Fruit fly (Drosophila melanogaster) whole organism, embryonic: ENCODE data around the gene CG3909.

ENCODE experiments used
- Atf-2 ChIP-seq: fragments of 200-800 bp; sonication (Bioruptor generic); optimal IDR thresholded peaks from 2 replicates; lab custom pipeline; 2016; ENCODE audit warnings: missing biosample characterization, missing genetic modification characterization
- Bgb ChIP-seq: fragments of 200-800 bp; sonication (Bioruptor generic); IDR thresholded peaks from 2 replicates; pipeline ENCODE4 v1.3.6; 2022; ENCODE audit warnings: missing biosample characterization, missing genetic modification characterization; ENCODE audit not compliant: partially characterized antibody
- BtbVII ChIP-seq: fragments of 200-800 bp; sonication (Bioruptor generic); optimal IDR thresholded peaks from 3 replicates; lab custom pipeline; 2017; ENCODE audit warnings: missing biosample characterization, mild to moderate bottlenecking, missing genetic modification characterization
- CG10147 ChIP-seq: fragments of 200-800 bp; sonication (Bioruptor generic); optimal IDR thresholded peaks from 2 replicates; lab custom pipeline; 2019; ENCODE audit warnings: missing biosample characterization, mild to moderate bottlenecking, missing genetic modification characterization, moderate library complexity
- CG10274 ChIP-seq: fragments of 200-800 bp; sonication (Bioruptor generic); optimal IDR thresholded peaks from 3 replicates; lab custom pipeline; 2017; ENCODE audit warnings: missing biosample characterization, mild to moderate bottlenecking, missing genetic modification characterization
- CG15601 ChIP-seq: fragments of 200-800 bp; sonication (Bioruptor generic); optimal IDR thresholded peaks from 3 replicates; lab custom pipeline; 2019; ENCODE audit warnings: missing biosample characterization, mild to moderate bottlenecking, missing genetic modification characterization, moderate library complexity
- CG16779 ChIP-seq: fragments of 200-800 bp; sonication (Bioruptor generic); IDR thresholded peaks from 2 replicates; pipeline ENCODE4 v1.3.6; 2022; ENCODE audit warnings: missing biosample characterization, missing genetic modification characterization
- CG17385 ChIP-seq: fragments of 200-800 bp; sonication (Bioruptor generic); optimal IDR thresholded peaks from 3 replicates; lab custom pipeline; 2018; ENCODE audit warnings: missing biosample characterization, mild to moderate bottlenecking, missing genetic modification characterization
- CG17829 ChIP-seq: fragments of 200-800 bp; optimal IDR thresholded peaks from 2 replicates; lab custom pipeline; 2019; ENCODE audit warnings: missing biosample characterization, mild to moderate bottlenecking, missing genetic modification characterization, moderate library complexity
- CG1792 ChIP-seq: fragments of 200-800 bp; sonication (Bioruptor generic); optimal IDR thresholded peaks from 2 replicates; lab custom pipeline; 2016; ENCODE audit warnings: missing biosample characterization, missing genetic modification characterization
- CG2120 ChIP-seq: fragments of 200-800 bp; sonication (Bioruptor generic); optimal IDR thresholded peaks from 3 replicates; lab custom pipeline; 2016; ENCODE audit warnings: missing biosample characterization, missing genetic modification characterization
- CG30403 ChIP-seq: fragments of 200-800 bp; sonication (Bioruptor generic); optimal IDR thresholded peaks from 3 replicates; lab custom pipeline; 2016; ENCODE audit warnings: missing biosample characterization, missing genetic modification characterization
- CG33213 ChIP-seq: fragments of 200-800 bp; sonication (Bioruptor generic); optimal IDR thresholded peaks from 3 replicates; lab custom pipeline; 2016; ENCODE audit warnings: missing biosample characterization, missing genetic modification characterization
- CG3847 ChIP-seq: fragments of 200-800 bp; sonication (Bioruptor generic); IDR thresholded peaks from 2 replicates; pipeline ENCODE4 v1.3.6; 2022; ENCODE audit warnings: missing biosample characterization, missing genetic modification characterization
- CG4424 ChIP-seq: fragments of 200-800 bp; sonication (Bioruptor generic); optimal IDR thresholded peaks from 3 replicates; lab custom pipeline; 2016; ENCODE audit warnings: missing biosample characterization, missing genetic modification characterization
- CG4820 ChIP-seq: fragments of 200-800 bp; sonication (Bioruptor generic); optimal IDR thresholded peaks from 3 replicates; lab custom pipeline; 2016; ENCODE audit warnings: missing biosample characterization, missing genetic modification characterization
- CG5180 ChIP-seq: fragments of 200-800 bp; sonication (Bioruptor generic); optimal IDR thresholded peaks from 3 replicates; lab custom pipeline; 2017; ENCODE audit warnings: missing biosample characterization, missing genetic modification characterization, mild to moderate bottlenecking, moderate library complexity, missing genetic modification reagents
- CG7839 ChIP-seq: fragments of 200-800 bp; sonication (Bioruptor generic); optimal IDR thresholded peaks from 3 replicates; lab custom pipeline; 2018; ENCODE audit warnings: missing biosample characterization, mild to moderate bottlenecking, missing genetic modification characterization, moderate library complexity
- CG7987 ChIP-seq: fragments of 200-800 bp; sonication (Bioruptor generic); optimal IDR thresholded peaks from 2 replicates; lab custom pipeline; 2018; ENCODE audit warnings: missing biosample characterization, mild to moderate bottlenecking, missing genetic modification characterization, moderate library complexity
- CG8290 ChIP-seq, 3 experiments: fragments of 200-800 bp; sonication (Bioruptor generic); optimal IDR thresholded peaks; 2 replicates each; lab custom pipeline; 2016 to 2019; ENCODE audit warnings: missing biosample characterization in 3 of 3, missing genetic modification characterization in 3 of 3, mild to moderate bottlenecking in 2 of 3, moderate library complexity in 1 of 3
- Drgx ChIP-seq: fragments of 200-800 bp; sonication (Bioruptor generic); IDR thresholded peaks from 2 replicates; pipeline ENCODE4 v1.3.6; 2022; ENCODE audit warnings: missing biosample characterization, missing genetic modification characterization
- Eip74EF ChIP-seq, 2 experiments: fragments of 200-800 bp in 1 of 2; fragments of >200 bp in 1 of 2; sonication (Bioruptor generic) in 1 of 2; optimal IDR thresholded peaks; 2 replicates each; lab custom pipeline; 2017 to 2019; ENCODE audit warnings: missing biosample characterization in 2 of 2, missing genetic modification characterization in 2 of 2, mild to moderate bottlenecking in 1 of 2, moderate library complexity in 1 of 2
- H15 ChIP-seq: fragments of 200-800 bp; sonication (Bioruptor generic); IDR thresholded peaks from 3 replicates; pipeline ENCODE4 v1.3.6; 2022; ENCODE audit warnings: missing biosample characterization, missing genetic modification characterization
- HLH3B ChIP-seq: fragments of 200-800 bp; sonication (Bioruptor generic); IDR thresholded peaks from 2 replicates; pipeline ENCODE4 v1.3.6; 2022; ENCODE audit warnings: missing biosample characterization, missing genetic modification characterization
- Hr51 ChIP-seq, 2 experiments: fragments of 200-800 bp; sonication (Bioruptor generic); optimal IDR thresholded peaks; 2 replicates in 1 of 2; 3 replicates in 1 of 2; lab custom pipeline; 2016 to 2018; ENCODE audit warnings: missing biosample characterization in 2 of 2, missing genetic modification characterization in 2 of 2, mild to moderate bottlenecking in 1 of 2, moderate library complexity in 1 of 2
- Hsf ChIP-seq: fragments of 200-800 bp; sonication (Bioruptor generic); optimal IDR thresholded peaks from 3 replicates; lab custom pipeline; 2016; ENCODE audit warnings: missing biosample characterization, missing genetic modification characterization
- Kr ChIP-seq: fragments of 200-800 bp; sonication (Bioruptor generic); optimal IDR thresholded peaks from 2 replicates; lab custom pipeline; 2017; ENCODE audit warnings: missing biosample characterization, mild to moderate bottlenecking, missing genetic modification characterization
- Mad ChIP-seq: fragments of 200-800 bp; sonication (Bioruptor generic); optimal IDR thresholded peaks from 2 replicates; lab custom pipeline; 2016; ENCODE audit warnings: missing biosample characterization, missing genetic modification characterization
- Ptx1 ChIP-seq: fragments of 200-800 bp; sonication (Bioruptor generic); IDR thresholded peaks from 2 replicates; pipeline ENCODE4 v1.3.6; 2022; ENCODE audit warnings: missing biosample characterization, missing genetic modification characterization
- Trl ChIP-seq, 3 experiments: fragments of >200 bp in 2 of 3; fragments of 200-800 bp in 1 of 3; sonication (Bioruptor generic) in 1 of 3; optimal IDR thresholded peaks; 2 replicates in 1 of 3; 3 replicates in 2 of 3; lab custom pipeline; 2016 to 2017; ENCODE audit warnings: missing biosample characterization in 1 of 3, missing genetic modification characterization in 1 of 3
- Xrp1 ChIP-seq: fragments of 200-800 bp; sonication (Bioruptor generic); IDR thresholded peaks from 2 replicates; pipeline ENCODE4 v1.3.6; 2022; ENCODE audit warnings: missing biosample characterization, missing genetic modification characterization
- ac ChIP-seq: fragments of 200-800 bp; sonication (Bioruptor generic); optimal IDR thresholded peaks from 3 replicates; lab custom pipeline; 2017; ENCODE audit warnings: missing biosample characterization, mild to moderate bottlenecking, missing genetic modification characterization
- bcd ChIP-seq: fragments of 200-800 bp; sonication (Bioruptor generic); optimal IDR thresholded peaks from 2 replicates; lab custom pipeline; 2017; ENCODE audit warnings: missing biosample characterization, mild to moderate bottlenecking, missing genetic modification characterization
- cad ChIP-seq: fragments of >200 bp; optimal IDR thresholded peaks from 2 replicates; lab custom pipeline; 2017; ENCODE audit warnings: missing biosample characterization, missing genetic modification characterization
- crc ChIP-seq: fragments of 200-800 bp; sonication (Bioruptor generic); optimal IDR thresholded peaks from 2 replicates; lab custom pipeline; 2016; ENCODE audit warnings: missing biosample characterization, missing genetic modification characterization
- cwo ChIP-seq: fragments of 200-800 bp; sonication (Bioruptor generic); optimal IDR thresholded peaks from 3 replicates; lab custom pipeline; 2017; ENCODE audit warnings: missing biosample characterization, missing genetic modification characterization, mild to moderate bottlenecking, moderate library complexity, missing genetic modification reagents
- dysf ChIP-seq: fragments of 200-800 bp; sonication (Bioruptor generic); IDR thresholded peaks from 3 replicates; pipeline ENCODE4 v1.3.6; 2022; ENCODE audit warnings: missing biosample characterization, missing genetic modification characterization
- jing ChIP-seq: fragments of 200-800 bp; sonication (Bioruptor generic); optimal IDR thresholded peaks from 2 replicates; lab custom pipeline; 2018; ENCODE audit warnings: missing biosample characterization, mild to moderate bottlenecking, missing genetic modification characterization
- lilli ChIP-seq: fragments of 200-800 bp; sonication (Bioruptor generic); optimal IDR thresholded peaks from 3 replicates; lab custom pipeline; 2016; ENCODE audit warnings: missing biosample characterization, missing genetic modification characterization
- onecut ChIP-seq: fragments of 200-800 bp; sonication (Bioruptor generic); IDR thresholded peaks from 2 replicates; pipeline ENCODE4 v1.3.6; 2022; ENCODE audit warnings: missing biosample characterization, missing genetic modification characterization
- pros ChIP-seq: fragments of 200-800 bp; sonication (Bioruptor generic); optimal IDR thresholded peaks from 3 replicates; lab custom pipeline; 2019; ENCODE audit warnings: missing biosample characterization, mild to moderate bottlenecking, missing genetic modification characterization, moderate library complexity
- slbo ChIP-seq: fragments of 200-800 bp; sonication (Bioruptor generic); IDR thresholded peaks from 2 replicates; pipeline ENCODE4 v1.3.6; 2022; ENCODE audit warnings: missing biosample characterization, missing genetic modification characterization
- sqz ChIP-seq: fragments of 200-800 bp; sonication (Bioruptor generic); optimal IDR thresholded peaks from 3 replicates; lab custom pipeline; 2018; ENCODE audit warnings: missing biosample characterization, mild to moderate bottlenecking, missing genetic modification characterization
- sug ChIP-seq: fragments of 200-800 bp; optimal IDR thresholded peaks from 2 replicates; lab custom pipeline; 2019; ENCODE audit warnings: missing biosample characterization, mild to moderate bottlenecking, missing genetic modification characterization, moderate library complexity
- tgo ChIP-seq: fragments of 200-800 bp; sonication (Bioruptor generic); IDR thresholded peaks from 3 replicates; pipeline ENCODE4 v1.3.6; 2022; ENCODE audit warnings: missing biosample characterization, missing genetic modification characterization
- unc-4 ChIP-seq: fragments of 200-800 bp; sonication (Bioruptor generic); IDR thresholded peaks from 2 replicates; pipeline ENCODE4 v1.3.6; 2022; ENCODE audit warnings: missing biosample characterization, missing genetic modification characterization; ENCODE audit not compliant: partially characterized antibody
- vnd ChIP-seq: fragments of 200-800 bp; sonication (Bioruptor generic); IDR thresholded peaks from 3 replicates; pipeline ENCODE4 v1.3.6; 2022; ENCODE audit warnings: missing biosample characterization, missing genetic modification characterization; ENCODE audit not compliant: partially characterized antibody
- yki ChIP-seq: fragments of >200 bp; optimal IDR thresholded peaks from 3 replicates; lab custom pipeline; 2018

CG3909 gene

dm6 chr3R:10048035-10048774 lies 5.1 kb downstream of the CG3909 start (continued):
- TF ChIP-seq Eip74EF (GFP tag; optimal IDR thresholded peaks at IDR 0.05; lab: Kevin White, UChicago) (peak in 1 of 2 experiments; percentile 39), sqz (GFP tag; lab: Kevin White, UChicago) (no peak), onecut (GFP tag; lab: Robert Waterston, UW) (peak; percentile 26; the same call in 1 of the 2 replicates), CG30403 (peak; percentile 52), unc-4 (GFP tag; lab: Robert Waterston, UW) (no peak), H15 (GFP tag; lab: Robert Waterston, UW) (no peak), CG4820 (GFP tag; lab: Kevin White, UChicago) (no peak), Mad (GFP tag; lab: Kevin White, UChicago) (no peak), Drgx (GFP tag; lab: Robert Waterston, UW) (no peak), CG7987 (no peak), pros (GFP tag; lab: Kevin White, UChicago) (peak; percentile 68), vnd (GFP tag; lab: Robert Waterston, UW) (no peak), sug (tag; lab: Kevin White, UChicago) (no peak), Atf-2 (GFP tag; lab: Kevin White, UChicago) (no peak), dysf (GFP tag; lab: Robert Waterston, UW) (0 out of 3 replicates have a peak, but pooled peaks have one; percentile 36), jing (no peak), BtbVII (GFP tag; lab: Kevin White, UChicago) (peak; percentile 19), crc (GFP tag; lab: Kevin White, UChicago) (no peak), Hr51 (GFP tag; optimal IDR thresholded peaks at IDR 0.05; lab: Kevin White, UChicago) (peak in 1 of 2 experiments; percentile 70), Bgb (GFP tag; lab: Robert Waterston, UW) (peak; percentile 35; the same call in 1 of the 2 replicates), CG17385 (peak; percentile 46), CG3847 (GFP tag; lab: Robert Waterston, UW) (0 out of 2 replicates have a peak, but pooled peaks have one; percentile 9), HLH3B (GFP tag; lab: Robert Waterston, UW) (no peak), CG17829 (peak; percentile 51), Trl (optimal IDR thresholded peaks at IDR 0.05; lab: Kevin White, UChicago) (no peak), Trl (GFP tag; optimal IDR thresholded peaks at IDR 0.05; lab: Kevin White, UChicago) (no peak), bcd (GFP tag; lab: Kevin White, UChicago) (peak; percentile 17), yki (no peak), cad (GFP tag; lab: Kevin White, UChicago) (no peak), CG10147 (peak; percentile 48), CG33213 (GFP tag; lab: Kevin White, UChicago) (no peak), lilli (GFP tag; lab: Kevin White, UChicago) (peak; percentile 23), CG10274 (peak; percentile 79), CG8290 (GFP tag; optimal IDR thresholded peaks at IDR 0.05; lab: Kevin White, UChicago) (no peak), CG8290 (tag; optimal IDR thresholded peaks at IDR 0.05; lab: Kevin White, UChicago) (no peak), ac (GFP tag; lab: Kevin White, UChicago) (no peak), tgo (GFP tag; lab: Robert Waterston, UW) (no peak), Xrp1 (peak; percentile 15; the same call in 1 of the 2 replicates), CG4424 (GFP tag; lab: Kevin White, UChicago) (peak; percentile 42), CG1792 (GFP tag; lab: Kevin White, UChicago) (no peak), slbo (GFP tag; lab: Robert Waterston, UW) (peak; percentile 39), Ptx1 (GFP tag; lab: Robert Waterston, UW) (peak; percentile 37; the same call in 1 of the 2 replicates), Hsf (GFP tag; lab: Kevin White, UChicago) (no peak), CG16779 (no peak), cwo (GFP tag; lab: Kevin White, UChicago) (peak; percentile 16), CG5180 (GFP tag; lab: Kevin White, UChicago) (peak; percentile 22), Kr (GFP tag; lab: Kevin White, UChicago) (no peak), CG15601 (tag; lab: Kevin White, UChicago) (peak; percentile 21), CG7839 (tag; lab: Kevin White, UChicago) (peak; percentile 65), CG2120 (GFP tag; lab: Kevin White, UChicago) (peak; percentile 35)
